Worm (Caenorhabditis elegans): ENCODE measurements around the gene srbc-5.

DNA sequence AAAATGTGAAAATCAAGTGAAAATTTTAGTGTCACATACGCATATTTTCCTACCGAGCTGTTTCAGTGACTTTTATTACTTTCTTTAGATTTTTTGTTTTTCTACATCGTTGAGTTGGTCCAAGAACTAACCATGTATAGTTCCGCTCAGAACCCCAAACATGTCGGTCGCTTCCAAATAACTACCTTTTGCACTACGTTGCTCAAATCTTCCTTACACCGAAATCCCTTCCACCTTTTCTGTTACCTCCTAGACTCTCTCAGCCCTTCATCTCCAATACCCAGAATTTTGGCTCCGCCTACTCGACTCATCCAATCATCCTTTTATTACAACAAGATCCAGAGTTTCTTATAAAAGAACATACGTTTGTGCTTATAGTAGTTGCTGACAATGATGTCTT, 24.5 kb downstream of the srbc-5 start, which contains the start of gene F35F10.5:
- TF ChIP-seq W03F9.2 (tag; optimal IDR thresholded peaks at IDR 0.05) (no peak), dao-5 (tag; optimal IDR thresholded peaks at IDR 0.05) (no peak)
